Worm (Caenorhabditis elegans) whole organism, mixed stage, embryonic: Measurements from ENCODE around the gene srh-255.

ENCODE experiments used
- M03D4.4 ChIP-seq: sonication (generic microtip); optimal IDR thresholded peaks from 2 replicates; lab custom pipeline; 2017; ENCODE audit warnings: mild to moderate bottlenecking, missing genetic modification characterization, missing compliant biosample characterization
- bed-3 ChIP-seq: fragments of 200-800 bp; sonication (Bioruptor generic); optimal IDR thresholded peaks from 3 replicates; lab custom pipeline; 2018; ENCODE audit warnings: mild to moderate bottlenecking, missing genetic modification characterization, moderate library complexity, missing compliant biosample characterization
- blmp-1 ChIP-seq: fragments of 150-350 bp; optimal IDR thresholded peaks from 2 replicates; lab custom pipeline; 2014; ENCODE audit warnings: missing biosample characterization, missing genetic modification characterization
- ceh-39 ChIP-seq: fragments of 150-350 bp; optimal IDR thresholded peaks from 2 replicates; lab custom pipeline; 2014; ENCODE audit warnings: missing biosample characterization, missing genetic modification characterization
- ceh-83 ChIP-seq: fragments of 200-800 bp; sonication (Bioruptor generic); optimal IDR thresholded peaks from 2 replicates; lab custom pipeline; 2018; ENCODE audit warnings: mild to moderate bottlenecking, missing genetic modification characterization, missing compliant biosample characterization
- ces-1 ChIP-seq: fragments of 150-350 bp; optimal IDR thresholded peaks from 2 replicates; lab custom pipeline; 2014; ENCODE audit warnings: missing biosample characterization, missing genetic modification reagents, missing genetic modification characterization
- drap-1 ChIP-seq: fragments of 200-800 bp; sonication (Bioruptor generic); optimal IDR thresholded peaks from 3 replicates; lab custom pipeline; 2018; ENCODE audit warnings: mild to moderate bottlenecking, missing genetic modification characterization, missing compliant biosample characterization
- elt-1 ChIP-seq: sonication (generic microtip); optimal IDR thresholded peaks from 2 replicates; lab custom pipeline; 2017; ENCODE audit warnings: missing genetic modification characterization, mild to moderate bottlenecking, missing compliant biosample characterization, antibody characterized with exemption, moderate library complexity, borderline replicate concordance; ENCODE audit not compliant: insufficient read depth
- elt-3 ChIP-seq: fragments of 150-350 bp; optimal IDR thresholded peaks from 2 replicates; lab custom pipeline; 2014; ENCODE audit warnings: missing biosample characterization, missing genetic modification characterization
- flh-1 ChIP-seq: fragments of 200-800 bp; sonication (Bioruptor generic); optimal IDR thresholded peaks from 2 replicates; lab custom pipeline; 2018; ENCODE audit warnings: mild to moderate bottlenecking, missing genetic modification characterization, moderate library complexity, missing compliant biosample characterization
- ham-2 ChIP-seq: fragments of 200-800 bp; sonication (Bioruptor generic); optimal IDR thresholded peaks from 2 replicates; lab custom pipeline; 2018; ENCODE audit warnings: mild to moderate bottlenecking, missing genetic modification characterization, missing compliant biosample characterization
- lin-13 ChIP-seq: fragments of 150-350 bp; optimal IDR thresholded peaks from 2 replicates; lab custom pipeline; 2014; ENCODE audit warnings: missing biosample characterization, missing genetic modification characterization
- lin-32 ChIP-seq: fragments of 200-800 bp; sonication (Bioruptor generic); optimal IDR thresholded peaks from 2 replicates; lab custom pipeline; 2018; ENCODE audit warnings: mild to moderate bottlenecking, missing genetic modification characterization, missing compliant biosample characterization
- mab-5 ChIP-seq: fragments of 150-350 bp; optimal IDR thresholded peaks from 2 replicates; lab custom pipeline; 2014; ENCODE audit warnings: missing biosample characterization, missing genetic modification characterization
- mep-1 ChIP-seq: fragments of 150-350 bp; optimal IDR thresholded peaks from 2 replicates; lab custom pipeline; 2017; ENCODE audit warnings: missing biosample characterization, missing genetic modification reagents, missing genetic modification characterization, inconsistent platforms
- nhr-12 ChIP-seq: fragments of 150-350 bp; optimal IDR thresholded peaks from 2 replicates; lab custom pipeline; 2014; ENCODE audit warnings: missing biosample characterization, missing genetic modification characterization
- nhr-2 ChIP-seq: fragments of 150-350 bp; optimal IDR thresholded peaks from 2 replicates; lab custom pipeline; 2014; ENCODE audit warnings: missing biosample characterization, missing genetic modification characterization
- nhr-237 ChIP-seq: fragments of 150-350 bp; optimal IDR thresholded peaks from 2 replicates; lab custom pipeline; 2014; ENCODE audit warnings: missing biosample characterization, missing genetic modification characterization
- nhr-28 ChIP-seq: fragments of 150-350 bp; optimal IDR thresholded peaks from 2 replicates; lab custom pipeline; 2014; ENCODE audit warnings: missing biosample characterization, missing genetic modification characterization
- nhr-76 ChIP-seq: sonication (generic microtip); optimal IDR thresholded peaks from 2 replicates; lab custom pipeline; 2017; ENCODE audit warnings: missing biosample characterization, missing genetic modification characterization
- pha-4 ChIP-seq: fragments of 150-350 bp; optimal IDR thresholded peaks from 2 replicates; lab custom pipeline; 2018; ENCODE audit warnings: missing biosample characterization, missing genetic modification reagents, missing genetic modification characterization
- sem-2 ChIP-seq: fragments of 200-800 bp; sonication (Bioruptor generic); optimal IDR thresholded peaks from 2 replicates; lab custom pipeline; 2018; ENCODE audit warnings: mild to moderate bottlenecking, missing genetic modification characterization, missing compliant biosample characterization
- snpc-4 ChIP-seq: fragments of 150-350 bp; optimal IDR thresholded peaks from 2 replicates; lab custom pipeline; 2014; ENCODE audit warnings: missing biosample characterization, missing genetic modification characterization
- tbx-8 ChIP-seq: fragments of 200-800 bp; sonication (Bioruptor generic); optimal IDR thresholded peaks from 2 replicates; lab custom pipeline; 2018; ENCODE audit warnings: mild to moderate bottlenecking, missing genetic modification characterization, moderate library complexity, missing compliant biosample characterization
- unc-120 ChIP-seq: sonication (generic microtip); optimal IDR thresholded peaks from 2 replicates; lab custom pipeline; 2017; ENCODE audit warnings: missing genetic modification characterization, missing compliant biosample characterization; ENCODE audit not compliant: poor library complexity, severe bottlenecking
- unc-39 ChIP-seq: fragments of 150-350 bp; optimal IDR thresholded peaks from 2 replicates; lab custom pipeline; 2014; ENCODE audit warnings: missing biosample characterization, missing genetic modification characterization
- unc-62 ChIP-seq: fragments of 150-350 bp; optimal IDR thresholded peaks from 2 replicates; lab custom pipeline; 2014; ENCODE audit warnings: missing biosample characterization, missing genetic modification reagents, missing genetic modification characterization
- zip-8 ChIP-seq: fragments of 150-350 bp; optimal IDR thresholded peaks from 2 replicates; lab custom pipeline; 2014; ENCODE audit warnings: missing biosample characterization, missing genetic modification characterization
- ztf-11 ChIP-seq: fragments of 150-350 bp; optimal IDR thresholded peaks from 2 replicates; lab custom pipeline; 2014; ENCODE audit warnings: missing biosample characterization, missing genetic modification characterization

The srh-255 gene

ce11 chrV:17026289-17026688 is 38.5 kb upstream of the srh-255 start, which contains the start of gene F49H6.15:
F49H6.15 (minus strand) TSS chrV:17026389.
- TF ChIP-seq tbx-8 (GFP tag; lab: Kevin White, UChicago) (no peak), nhr-12 (tag; lab: Kevin White, UChicago) (no peak), ham-2 (GFP tag; lab: Kevin White, UChicago) (no peak), nhr-76 (tag; lab: Kevin White, UChicago) (no peak), zip-8 (tag; lab: Kevin White, UChicago) (no peak), unc-120 (tag; lab: Kevin White, UChicago) (no peak), mab-5 (tag; lab: Kevin White, UChicago) (no peak), pha-4 (tag; lab: Kevin White, UChicago) (no peak)
- TF ChIP-seq, all 35 proteins: peak for 0

- TF ChIP-seq ceh-83 (GFP tag; lab: Kevin White, UChicago) (no peak), zip-8 (tag; lab: Kevin White, UChicago) (no peak), M03D4.4 (tag; lab: Kevin White, UChicago) (no peak), nhr-12 (tag; lab: Kevin White, UChicago) (no peak), mep-1 (tag; lab: Kevin White, UChicago) (no peak), drap-1 (GFP tag; lab: Kevin White, UChicago) (no peak), nhr-28 (tag; lab: Kevin White, UChicago) (no peak), flh-1 (GFP tag; lab: Kevin White, UChicago) (no peak), unc-62 (GFP tag; lab: Kevin White, UChicago) (no peak), ham-2 (GFP tag; lab: Kevin White, UChicago) (no peak), sem-2 (GFP tag; lab: Kevin White, UChicago) (no peak), lin-32 (GFP tag; lab: Kevin White, UChicago) (no peak)
Observed at ce11 chrV:17030430-17030829, 34.3 kb upstream of the srh-255 start.

- TF ChIP-seq tbx-8 (GFP tag; lab: Kevin White, UChicago) (no peak), ceh-39 (tag; lab: Kevin White, UChicago) (no peak), mep-1 (tag; lab: Kevin White, UChicago) (no peak), mab-5 (tag; lab: Kevin White, UChicago) (no peak), blmp-1 (tag; lab: Kevin White, UChicago) (no peak), lin-13 (tag; lab: Kevin White, UChicago) (no peak), elt-1 (tag; lab: Kevin White, UChicago) (no peak), nhr-28 (tag; lab: Kevin White, UChicago) (no peak), ham-2 (GFP tag; lab: Kevin White, UChicago) (no peak), nhr-237 (tag; lab: Kevin White, UChicago) (no peak)
Observed at ce11 chrV:17035850-17036249, 28.9 kb upstream of the srh-255 start, which contains the start of gene srz-94. srz-94 (minus strand) TSS chrV:17035950.

ce11 chrV:17042263-17042662 is 22.5 kb upstream of the srh-255 start, which contains the start of gene hpo-33:
hpo-33 (plus strand) TSS chrV:17042563.
- no peak for TF ChIP-seq nhr-12 (tag; lab: Kevin White, UChicago)
- no peak for TF ChIP-seq ces-1 (GFP tag; lab: Kevin White, UChicago)
- TF ChIP-seq unc-39 (tag; lab: Kevin White, UChicago) = no peak
- no peak for TF ChIP-seq flh-1 (GFP tag; lab: Kevin White, UChicago)
- no peak for TF ChIP-seq tbx-8 (GFP tag; lab: Kevin White, UChicago)
- TF ChIP-seq nhr-237 (tag; lab: Kevin White, UChicago) = no peak
- TF ChIP-seq snpc-4 = no peak
- TF ChIP-seq nhr-28 (tag; lab: Kevin White, UChicago) = no peak
- TF ChIP-seq drap-1 (GFP tag; lab: Kevin White, UChicago) = no peak
- TF ChIP-seq nhr-2 = no peak
- TF ChIP-seq ham-2 (GFP tag; lab: Kevin White, UChicago) = no peak
- TF ChIP-seq lin-32 (GFP tag; lab: Kevin White, UChicago) = no peak
- TF ChIP-seq M03D4.4 (tag; lab: Kevin White, UChicago) = no peak
- no peak for TF ChIP-seq pha-4 (tag; lab: Kevin White, UChicago)
- TF ChIP-seq unc-62 (GFP tag; lab: Kevin White, UChicago) = no peak
- TF ChIP-seq mab-5 (tag; lab: Kevin White, UChicago) = no peak
- TF ChIP-seq zip-8 (tag; lab: Kevin White, UChicago) = no peak

- TF ChIP-seq drap-1 (GFP tag; lab: Kevin White, UChicago) (no peak), nhr-76 (tag; lab: Kevin White, UChicago) (no peak), snpc-4 (no peak), ztf-11 (tag; lab: Kevin White, UChicago) (no peak), elt-3 (tag; lab: Kevin White, UChicago) (no peak), blmp-1 (tag; lab: Kevin White, UChicago) (no peak), bed-3 (GFP tag; lab: Kevin White, UChicago) (no peak), flh-1 (GFP tag; lab: Kevin White, UChicago) (no peak), nhr-2 (no peak), lin-13 (tag; lab: Kevin White, UChicago) (no peak)
Observed at ce11 chrV:17044500-17044899, 20.3 kb upstream of the srh-255 start, which contains the start of gene F28B1.2. F28B1.2 (plus strand) TSS chrV:17044800.
